Worm (Caenorhabditis elegans) whole organism, young adult: ENCODE measurements around the gene Y15E3A.4.

Source experiments
- B0035.1 ChIP-seq: sonication (generic microtip); optimal IDR thresholded peaks from 2 replicates; lab custom pipeline; 2016; ENCODE audit warnings: missing genetic modification characterization, mild to moderate bottlenecking, missing compliant biosample characterization, missing genotype, missing genetic modification reagents
- B0336.3 ChIP-seq: fragments of 200-800 bp; sonication (Bioruptor generic); IDR thresholded peaks from 2 replicates; pipeline ENCODE4 v1.3.6; 2022; ENCODE audit warnings: missing genetic modification characterization, missing compliant biosample characterization
- C17E4.6 ChIP-seq: fragments of 200-800 bp; sonication (Bioruptor generic); IDR thresholded peaks from 2 replicates; pipeline ENCODE4 v1.3.6; 2022; ENCODE audit warnings: missing genetic modification reagents, missing genetic modification characterization, missing compliant biosample characterization
- F23B12.7 ChIP-seq: sonication (generic microtip); optimal IDR thresholded peaks from 2 replicates; lab custom pipeline; 2017; ENCODE audit warnings: missing genetic modification characterization, mild to moderate bottlenecking, missing compliant biosample characterization, antibody characterized with exemption, moderate library complexity; ENCODE audit not compliant: insufficient read depth
- F39B2.1 ChIP-seq: fragments of 200-800 bp; sonication (Bioruptor generic); IDR thresholded peaks from 2 replicates; pipeline ENCODE4 v1.3.6; 2022; ENCODE audit warnings: missing genetic modification reagents, missing genetic modification characterization, missing compliant biosample characterization
- F52B5.7 ChIP-seq: sonication (generic microtip); optimal IDR thresholded peaks from 2 replicates; lab custom pipeline; 2016; ENCODE audit warnings: mild to moderate bottlenecking, missing genetic modification characterization, missing compliant biosample characterization
- F57C9.4 ChIP-seq: sonication (generic microtip); optimal IDR thresholded peaks from 2 replicates; lab custom pipeline; 2017; ENCODE audit warnings: mild to moderate bottlenecking, missing genetic modification characterization, missing compliant biosample characterization
- K11D2.4 ChIP-seq: fragments of 200-800 bp; sonication (Bioruptor generic); IDR thresholded peaks from 2 replicates; pipeline ENCODE4 v1.3.6; 2022; ENCODE audit warnings: missing genetic modification reagents, missing genetic modification characterization, missing compliant biosample characterization
- T07F8.4 ChIP-seq: sonication (generic microtip); optimal IDR thresholded peaks from 2 replicates; lab custom pipeline; 2016; ENCODE audit warnings: mild to moderate bottlenecking, missing genetic modification characterization, moderate library complexity, missing compliant biosample characterization
- Y79H2A.3 ChIP-seq: fragments of 200-800 bp; sonication (Bioruptor generic); conservative IDR thresholded peaks from 2 replicates; pipeline ENCODE4 v1.3.6; 2022; ENCODE audit warnings: missing genetic modification reagents, missing genetic modification characterization, missing compliant biosample characterization
- ama-1 ChIP-seq, 3 experiments: fragments of 150-350 bp in 1 of 3; sonication (generic microtip) in 2 of 3; optimal IDR thresholded peaks; 2 replicates each; lab custom pipeline; 2014 to 2018; ENCODE audit warnings: missing biosample characterization in 2 of 3, missing genetic modification characterization in 2 of 3, missing genetic modification reagents in 2 of 3
- aptf-2 ChIP-seq: fragments of 200-800 bp; sonication (Bioruptor generic); conservative IDR thresholded peaks from 2 replicates; pipeline ENCODE4 v1.3.6; 2022; ENCODE audit warnings: missing genetic modification reagents, missing genetic modification characterization, missing compliant biosample characterization
- aptf-3 ChIP-seq: fragments of 200-800 bp; sonication (Bioruptor generic); IDR thresholded peaks from 2 replicates; pipeline ENCODE4 v1.3.6; 2022; ENCODE audit warnings: missing genetic modification characterization, missing compliant biosample characterization
- attf-3 ChIP-seq: fragments of 200-800 bp; sonication (Bioruptor generic); conservative IDR thresholded peaks from 2 replicates; pipeline ENCODE4 v1.3.6; 2022; ENCODE audit warnings: missing genetic modification reagents, missing genetic modification characterization, missing compliant biosample characterization
- attf-6 ChIP-seq: fragments of 200-800 bp; sonication (Bioruptor generic); IDR thresholded peaks from 2 replicates; pipeline ENCODE4 v1.3.6; 2022; ENCODE audit warnings: missing genetic modification reagents, missing genetic modification characterization, missing compliant biosample characterization
- ccch-3 ChIP-seq: fragments of 200-800 bp; sonication (Bioruptor generic); optimal IDR thresholded peaks from 2 replicates; lab custom pipeline; 2018; ENCODE audit warnings: mild to moderate bottlenecking, missing genetic modification characterization, missing compliant biosample characterization
- ceh-58 ChIP-seq: fragments of 200-800 bp; sonication (Bioruptor generic); IDR thresholded peaks from 2 replicates; pipeline ENCODE4 v1.3.6; 2022; ENCODE audit warnings: missing genetic modification characterization, missing compliant biosample characterization
- ceh-79 ChIP-seq: sonication (generic microtip); optimal IDR thresholded peaks from 2 replicates; lab custom pipeline; 2017; ENCODE audit warnings: mild to moderate bottlenecking, missing genetic modification characterization, missing compliant biosample characterization
- ceh-91 ChIP-seq: fragments of 200-800 bp; sonication (Bioruptor generic); IDR thresholded peaks from 2 replicates; pipeline ENCODE4 v1.3.6; 2022; ENCODE audit warnings: missing genetic modification reagents, missing genetic modification characterization, missing compliant biosample characterization
- dox-1 ChIP-seq: fragments of 200-800 bp; sonication (Bioruptor generic); IDR thresholded peaks from 2 replicates; pipeline ENCODE4 v1.3.6; 2022; ENCODE audit warnings: missing genetic modification reagents, missing genetic modification characterization, missing compliant biosample characterization
- efl-1 ChIP-seq: fragments of 150-350 bp; optimal IDR thresholded peaks from 2 replicates; lab custom pipeline; 2014; ENCODE audit warnings: missing biosample characterization, missing genetic modification reagents, missing genetic modification characterization
- egl-18 ChIP-seq: fragments of 200-800 bp; sonication (Bioruptor generic); IDR thresholded peaks from 2 replicates; pipeline ENCODE4 v1.3.6; 2022; ENCODE audit warnings: missing genetic modification reagents, missing genetic modification characterization, missing compliant biosample characterization
- fkh-3 ChIP-seq: sonication (generic microtip); optimal IDR thresholded peaks from 2 replicates; lab custom pipeline; 2016; ENCODE audit warnings: mild to moderate bottlenecking, missing genetic modification characterization, missing compliant biosample characterization
- gei-17 ChIP-seq: fragments of 200-800 bp; sonication (Bioruptor generic); optimal IDR thresholded peaks from 2 replicates; lab custom pipeline; 2018; ENCODE audit warnings: mild to moderate bottlenecking, missing genetic modification characterization, missing compliant biosample characterization
- hlh-12 ChIP-seq: sonication (generic microtip); optimal IDR thresholded peaks from 2 replicates; lab custom pipeline; 2016; ENCODE audit warnings: missing genetic modification characterization, missing compliant biosample characterization
- hlh-26 ChIP-seq: fragments of 200-800 bp; sonication (Bioruptor generic); conservative IDR thresholded peaks from 2 replicates; pipeline ENCODE4 v1.3.6; 2022; ENCODE audit warnings: missing genetic modification reagents, missing genetic modification characterization, missing compliant biosample characterization
- hmg-1.2 ChIP-seq: fragments of 200-800 bp; sonication (Bioruptor generic); IDR thresholded peaks from 2 replicates; pipeline ENCODE4 v1.3.6; 2022; ENCODE audit warnings: missing genetic modification reagents, missing genetic modification characterization, missing compliant biosample characterization
- lag-1 ChIP-seq: fragments of 200-800 bp; sonication (Bioruptor generic); IDR thresholded peaks from 2 replicates; pipeline ENCODE4 v1.3.6; 2022; ENCODE audit warnings: missing genetic modification reagents, missing genetic modification characterization, missing compliant biosample characterization
- let-526 ChIP-seq: fragments of 200-800 bp; sonication (Bioruptor generic); IDR thresholded peaks from 2 replicates; pipeline ENCODE4 v1.3.6; 2022; ENCODE audit warnings: missing genetic modification reagents, missing genetic modification characterization, missing compliant biosample characterization
- lin-26 ChIP-seq: fragments of 200-800 bp; sonication (Bioruptor generic); IDR thresholded peaks from 2 replicates; pipeline ENCODE4 v1.3.6; 2022; ENCODE audit warnings: missing genetic modification reagents, missing genetic modification characterization, missing compliant biosample characterization
- lin-35 ChIP-seq, 3 experiments: fragments of 150-350 bp in 2 of 3; sonication (generic microtip) in 1 of 3; optimal IDR thresholded peaks; 2 replicates each; lab custom pipeline; 2014 to 2018; ENCODE audit warnings: missing biosample characterization in 3 of 3, missing genetic modification characterization in 3 of 3, missing genetic modification reagents in 3 of 3
- lin-54 ChIP-seq: fragments of 200-800 bp; sonication (Bioruptor generic); optimal IDR thresholded peaks from 2 replicates; lab custom pipeline; 2018; ENCODE audit warnings: mild to moderate bottlenecking, missing genetic modification characterization, missing compliant biosample characterization
- madf-10 ChIP-seq: sonication (generic microtip); optimal IDR thresholded peaks from 2 replicates; lab custom pipeline; 2016; ENCODE audit warnings: mild to moderate bottlenecking, missing genetic modification characterization, missing compliant biosample characterization
- madf-3 ChIP-seq: fragments of 200-800 bp; sonication (Bioruptor generic); IDR thresholded peaks from 2 replicates; pipeline ENCODE4 v1.3.6; 2022; ENCODE audit warnings: missing genetic modification reagents, missing genetic modification characterization, missing compliant biosample characterization
- mel-28 ChIP-seq: sonication (generic microtip); optimal IDR thresholded peaks from 2 replicates; lab custom pipeline; 2016; ENCODE audit warnings: borderline replicate concordance, mild to moderate bottlenecking, missing genetic modification characterization, missing compliant biosample characterization
- nhr-120 ChIP-seq: fragments of 200-800 bp; sonication (Bioruptor generic); IDR thresholded peaks from 2 replicates; pipeline ENCODE4 v1.3.6; 2022; ENCODE audit warnings: missing genetic modification characterization, missing compliant biosample characterization
- nhr-27 ChIP-seq: fragments of 200-800 bp; sonication (Bioruptor generic); optimal IDR thresholded peaks from 2 replicates; lab custom pipeline; 2018; ENCODE audit warnings: mild to moderate bottlenecking, missing genetic modification characterization, moderate library complexity, missing compliant biosample characterization
- rcor-1 ChIP-seq: fragments of 200-800 bp; sonication (Bioruptor generic); IDR thresholded peaks from 2 replicates; pipeline ENCODE4 v1.3.6; 2022; ENCODE audit warnings: missing genetic modification reagents, missing genetic modification characterization, missing compliant biosample characterization
- rpc-1 ChIP-seq, 2 experiments: fragments of 150-350 bp in 1 of 2; sonication (generic microtip) in 1 of 2; optimal IDR thresholded peaks; 2 replicates each; lab custom pipeline; 2014 to 2018; ENCODE audit warnings: missing biosample characterization in 1 of 2, missing genetic modification characterization in 1 of 2, missing genetic modification reagents in 1 of 2, missing genotype in 1 of 2
- sdz-38 ChIP-seq: sonication (generic microtip); optimal IDR thresholded peaks from 2 replicates; lab custom pipeline; 2016; ENCODE audit warnings: missing genotype, missing genetic modification characterization, missing compliant biosample characterization
- somi-1 ChIP-seq: fragments of 200-800 bp; sonication (Bioruptor generic); optimal IDR thresholded peaks from 2 replicates; lab custom pipeline; 2018; ENCODE audit warnings: mild to moderate bottlenecking, missing genetic modification characterization, missing compliant biosample characterization
- tlf-1 ChIP-seq: fragments of 200-800 bp; sonication (Bioruptor generic); optimal IDR thresholded peaks from 2 replicates; lab custom pipeline; 2018; ENCODE audit warnings: mild to moderate bottlenecking, missing genetic modification characterization, missing compliant biosample characterization
- unc-62 ChIP-seq: fragments of 150-350 bp; optimal IDR thresholded peaks from 2 replicates; lab custom pipeline; 2014; ENCODE audit warnings: missing biosample characterization, missing genetic modification reagents, missing genetic modification characterization
- zfh-2 ChIP-seq: fragments of 200-800 bp; sonication (Bioruptor generic); conservative IDR thresholded peaks from 2 replicates; pipeline ENCODE4 v1.3.6; 2022; ENCODE audit warnings: missing genetic modification reagents, missing genetic modification characterization, missing compliant biosample characterization
- zim-3 ChIP-seq: sonication (generic microtip); optimal IDR thresholded peaks from 2 replicates; lab custom pipeline; 2017; ENCODE audit warnings: mild to moderate bottlenecking, missing genetic modification characterization, moderate library complexity, missing compliant biosample characterization
- ztf-22 ChIP-seq: fragments of 200-800 bp; sonication (Bioruptor generic); optimal IDR thresholded peaks from 2 replicates; lab custom pipeline; 2018; ENCODE audit warnings: mild to moderate bottlenecking, missing genetic modification characterization, moderate library complexity, missing compliant biosample characterization
- ztf-28 ChIP-seq: fragments of 200-800 bp; sonication (Bioruptor generic); IDR thresholded peaks from 2 replicates; pipeline ENCODE4 v1.3.6; 2022; ENCODE audit warnings: missing genetic modification reagents, missing genetic modification characterization, missing compliant biosample characterization
- ztf-3 ChIP-seq: fragments of 200-800 bp; sonication (Bioruptor generic); optimal IDR thresholded peaks from 2 replicates; lab custom pipeline; 2018; ENCODE audit warnings: mild to moderate bottlenecking, missing genetic modification characterization, missing compliant biosample characterization
- ztf-6 ChIP-seq: fragments of 200-800 bp; sonication (Bioruptor generic); IDR thresholded peaks from 2 replicates; pipeline ENCODE4 v1.3.6; 2022; ENCODE audit warnings: missing genetic modification reagents, missing genetic modification characterization, missing compliant biosample characterization

Gene Y15E3A.4

DNA sequence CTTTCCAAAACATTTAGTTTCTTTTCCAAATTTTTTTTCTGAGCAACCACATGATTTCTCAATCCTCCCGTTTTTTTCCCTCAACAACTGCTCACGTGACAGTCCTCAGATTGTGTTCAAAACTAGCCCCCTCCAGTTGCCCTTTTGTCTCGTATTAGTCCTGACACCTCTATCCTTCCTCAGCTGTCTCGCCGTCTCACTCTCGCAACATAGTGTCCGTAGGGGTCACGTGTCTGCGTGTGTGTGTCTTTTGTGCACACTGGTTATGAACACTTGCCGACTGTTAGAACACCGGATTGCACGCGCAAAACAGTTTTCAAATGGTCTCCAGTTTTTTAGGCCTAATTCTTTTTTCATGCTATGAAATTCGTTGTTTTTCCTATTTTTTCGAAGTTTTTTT is 34.5 kb downstream of the Y15E3A.4 start (continued):
- TF ChIP-seq dox-1 (GFP tag; lab: Robert Waterston, UW) (no peak), rcor-1 (GFP tag; lab: Robert Waterston, UW) (peak; percentile 64), nhr-27 (no peak), nhr-120 (GFP tag; lab: Robert Waterston, UW) (no peak), ama-1 (optimal IDR thresholded peaks at IDR 0.05; lab: Kevin White, UChicago) (no peak), ama-1 (GFP tag; optimal IDR thresholded peaks at IDR 0.05; lab: Kevin White, UChicago) (no peak), ceh-79 (tag; lab: Kevin White, UChicago) (no peak), ccch-3 (GFP tag; lab: Kevin White, UChicago) (no peak), mel-28 (tag; lab: Kevin White, UChicago) (no peak), K11D2.4 (GFP tag; lab: Robert Waterston, UW) (peak; percentile 81), efl-1 (GFP tag; lab: Kevin White, UChicago) (no peak), sdz-38 (tag; lab: Kevin White, UChicago) (no peak), B0336.3 (GFP tag; lab: Robert Waterston, UW) (no peak), hmg-1.2 (GFP tag; lab: Robert Waterston, UW) (peak; percentile 60; the same call in 1 of the 2 replicates), gei-17 (peak; percentile 22), lin-54 (GFP tag; lab: Kevin White, UChicago) (no peak), zfh-2 (GFP tag; lab: Robert Waterston, UW) (peak; percentile 79), F23B12.7 (tag; lab: Kevin White, UChicago) (no peak), madf-3 (GFP tag; lab: Robert Waterston, UW) (no peak), lin-26 (GFP tag; lab: Robert Waterston, UW) (no peak), fkh-3 (tag; lab: Kevin White, UChicago) (no peak), egl-18 (GFP tag; lab: Robert Waterston, UW) (no peak), T07F8.4 (tag; lab: Kevin White, UChicago) (no peak), ztf-6 (GFP tag; lab: Robert Waterston, UW) (no peak), C17E4.6 (GFP tag; lab: Robert Waterston, UW) (no peak), lag-1 (GFP tag; lab: Robert Waterston, UW) (no peak), ceh-58 (GFP tag; lab: Robert Waterston, UW) (no peak), aptf-3 (GFP tag; lab: Robert Waterston, UW) (no peak), tlf-1 (GFP tag; lab: Kevin White, UChicago) (peak; percentile 17)

DNA sequence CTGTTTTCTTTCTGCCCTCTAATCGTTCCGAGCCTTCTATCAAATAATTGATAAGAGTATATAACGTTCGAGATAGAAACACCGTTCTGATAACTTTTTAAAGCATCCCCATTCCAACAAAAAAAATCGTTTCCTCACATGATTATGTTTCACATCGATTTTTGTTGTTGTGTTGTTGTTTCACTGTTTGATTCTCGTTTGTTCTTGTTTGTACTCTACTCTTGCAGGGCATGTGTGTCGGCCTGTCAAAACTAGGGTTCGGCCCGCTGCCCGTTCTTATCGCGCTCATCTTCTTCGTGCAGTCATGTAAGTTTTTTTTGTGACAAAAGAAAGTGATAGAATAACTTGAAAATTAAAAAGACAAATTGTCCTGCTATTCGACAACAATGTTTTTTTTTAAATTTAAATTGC is 35.0 kb downstream of the Y15E3A.4 start, which contains the start of gene C33A11.2:
Gene C33A11.2 (plus strand): TSS at position 226 of the 411 bp plus-strand sequence.
- TF ChIP-seq attf-6 (GFP tag; lab: Robert Waterston, UW), result no peak
- TF ChIP-seq F52B5.7 (tag; lab: Kevin White, UChicago), result no peak
- no peak for TF ChIP-seq ztf-3 (GFP tag; lab: Kevin White, UChicago)
- TF ChIP-seq lin-35 (GFP tag; optimal IDR thresholded peaks at IDR 0.05; lab: Kevin White, UChicago), result no peak
- TF ChIP-seq Y79H2A.3, result no peak
- TF ChIP-seq attf-3, result no peak
- TF ChIP-seq hlh-26 (GFP tag; lab: Robert Waterston, UW), result no peak
- peak; percentile 29 for TF ChIP-seq unc-62
- no peak for TF ChIP-seq aptf-2 (GFP tag; lab: Robert Waterston, UW)
- TF ChIP-seq rpc-1 (optimal IDR thresholded peaks at IDR 0.05; lab: Kevin White, UChicago), result no peak
- TF ChIP-seq rpc-1 (tag; optimal IDR thresholded peaks at IDR 0.05; lab: Kevin White, UChicago), result no peak
- TF ChIP-seq mel-28 (tag; lab: Kevin White, UChicago), result no peak
- no peak for TF ChIP-seq ceh-91
- TF ChIP-seq B0035.1, result no peak
- no peak for TF ChIP-seq ztf-28 (GFP tag; lab: Robert Waterston, UW)
- TF ChIP-seq somi-1 (GFP tag; lab: Kevin White, UChicago), result no peak
- TF ChIP-seq hlh-12 (tag; lab: Kevin White, UChicago), result no peak
- no peak for TF ChIP-seq madf-10 (tag; lab: Kevin White, UChicago)
- TF ChIP-seq ztf-22, result no peak
- no peak for TF ChIP-seq zim-3
- no peak for TF ChIP-seq nhr-27
- peak; percentile 59; the same call in 1 of the 2 replicates for TF ChIP-seq let-526
- no peak for TF ChIP-seq F39B2.1
- TF ChIP-seq F57C9.4 (tag; lab: Kevin White, UChicago), result no peak
